Fruit fly (Drosophila melanogaster) whole organism, embryonic: ENCODE data around the gene CG33096.

ENCODE experiments used
- Ada2b ChIP-seq: fragments of 200-800 bp; sonication (Bioruptor generic); IDR thresholded peaks from 2 replicates; pipeline ENCODE4 v1.3.6; 2022; ENCODE audit warnings: missing biosample characterization, missing genetic modification characterization
- Asciz ChIP-seq: fragments of 200-800 bp; sonication (Bioruptor generic); optimal IDR thresholded peaks from 2 replicates; lab custom pipeline; 2017; ENCODE audit warnings: missing biosample characterization, mild to moderate bottlenecking, missing genetic modification characterization, missing genetic modification reagents
- Atf3 ChIP-seq: fragments of 200-800 bp; sonication (Bioruptor generic); optimal IDR thresholded peaks from 3 replicates; lab custom pipeline; 2016; ENCODE audit warnings: missing biosample characterization, missing genetic modification characterization
- B-H1 ChIP-seq: fragments of 200-800 bp; sonication (Bioruptor generic); IDR thresholded peaks from 3 replicates; pipeline ENCODE4 v1.3.6; 2022; ENCODE audit warnings: missing biosample characterization, missing genetic modification characterization
- BEAF-32 ChIP-seq: fragments of 200-800 bp; sonication (Bioruptor generic); optimal IDR thresholded peaks from 3 replicates; lab custom pipeline; 2017; ENCODE audit warnings: missing biosample characterization, missing genetic modification characterization, mild to moderate bottlenecking, moderate library complexity, missing genetic modification reagents
- CG10462 ChIP-seq: fragments of 200-800 bp; sonication (Bioruptor generic); optimal IDR thresholded peaks from 2 replicates; lab custom pipeline; 2016; ENCODE audit warnings: missing biosample characterization, missing genetic modification characterization
- CG13123 ChIP-seq: fragments of 200-800 bp; sonication (Bioruptor generic); optimal IDR thresholded peaks from 2 replicates; lab custom pipeline; 2016; ENCODE audit warnings: missing biosample characterization, missing genetic modification characterization
- CG13424 ChIP-seq: fragments of 200-800 bp; sonication (Bioruptor generic); optimal IDR thresholded peaks from 2 replicates; lab custom pipeline; 2019; ENCODE audit warnings: missing biosample characterization, mild to moderate bottlenecking, missing genetic modification characterization, moderate library complexity
- CG14050 ChIP-seq: fragments of 200-800 bp; sonication (Bioruptor generic); IDR thresholded peaks from 3 replicates; pipeline ENCODE4 v1.3.6; 2022; ENCODE audit warnings: missing biosample characterization, missing genetic modification characterization
- CG17612 ChIP-seq: fragments of 200-800 bp; sonication (Bioruptor generic); IDR thresholded peaks from 2 replicates; pipeline ENCODE4 v1.3.6; 2022; ENCODE audit warnings: missing biosample characterization, missing genetic modification characterization
- CG17912 ChIP-seq: fragments of 200-800 bp; sonication (Bioruptor generic); optimal IDR thresholded peaks from 2 replicates; lab custom pipeline; 2018; ENCODE audit warnings: missing biosample characterization, mild to moderate bottlenecking, missing genetic modification characterization
- CG18619 ChIP-seq: fragments of 200-800 bp; sonication (Bioruptor generic); optimal IDR thresholded peaks from 3 replicates; lab custom pipeline; 2017; ENCODE audit warnings: missing biosample characterization, mild to moderate bottlenecking, missing genetic modification characterization
- CG4617 ChIP-seq: fragments of 200-800 bp; sonication (Bioruptor generic); optimal IDR thresholded peaks from 3 replicates; lab custom pipeline; 2016; ENCODE audit warnings: missing biosample characterization, missing genetic modification characterization, borderline replicate concordance
- CG6854 ChIP-seq: fragments of 200-800 bp; sonication (Bioruptor generic); optimal IDR thresholded peaks from 3 replicates; lab custom pipeline; 2017; ENCODE audit warnings: missing biosample characterization, mild to moderate bottlenecking, missing genetic modification characterization
- CG7987 ChIP-seq: fragments of 200-800 bp; sonication (Bioruptor generic); optimal IDR thresholded peaks from 2 replicates; lab custom pipeline; 2018; ENCODE audit warnings: missing biosample characterization, mild to moderate bottlenecking, missing genetic modification characterization, moderate library complexity
- CG8924 ChIP-seq: fragments of 200-800 bp; optimal IDR thresholded peaks from 3 replicates; lab custom pipeline; 2019; ENCODE audit warnings: missing biosample characterization, mild to moderate bottlenecking, missing genetic modification characterization, moderate library complexity
- CrebB ChIP-seq: fragments of 200-800 bp; sonication (Bioruptor generic); optimal IDR thresholded peaks from 3 replicates; lab custom pipeline; 2018; ENCODE audit warnings: missing biosample characterization, mild to moderate bottlenecking, missing genetic modification characterization
- D19A ChIP-seq: fragments of 200-800 bp; optimal IDR thresholded peaks from 3 replicates; lab custom pipeline; 2019; ENCODE audit warnings: missing biosample characterization, mild to moderate bottlenecking, missing genetic modification characterization, moderate library complexity
- Doc2 ChIP-seq: fragments of 200-800 bp; sonication (Bioruptor generic); IDR thresholded peaks from 2 replicates; pipeline ENCODE4 v1.3.6; 2022; ENCODE audit warnings: missing biosample characterization, missing genetic modification characterization
- Dp ChIP-seq: fragments of 200-800 bp; sonication (Bioruptor generic); optimal IDR thresholded peaks from 2 replicates; lab custom pipeline; 2018; ENCODE audit warnings: missing biosample characterization, mild to moderate bottlenecking, missing genetic modification characterization, moderate library complexity
- E2f1 ChIP-seq: fragments of 200-800 bp; sonication (Bioruptor generic); IDR thresholded peaks from 2 replicates; pipeline ENCODE4 v1.3.6; 2022; ENCODE audit warnings: missing biosample characterization, missing genetic modification characterization
- E2f2 ChIP-seq: fragments of 200-800 bp; sonication (Bioruptor generic); IDR thresholded peaks from 2 replicates; pipeline ENCODE4 v1.3.6; 2022; ENCODE audit warnings: missing biosample characterization, missing genetic modification characterization
- Eip74EF ChIP-seq, 2 experiments: fragments of 200-800 bp in 1 of 2; fragments of >200 bp in 1 of 2; sonication (Bioruptor generic) in 1 of 2; optimal IDR thresholded peaks; 2 replicates each; lab custom pipeline; 2017 to 2019; ENCODE audit warnings: missing biosample characterization in 2 of 2, missing genetic modification characterization in 2 of 2, mild to moderate bottlenecking in 1 of 2, moderate library complexity in 1 of 2
- MBD-R2 ChIP-seq: fragments of 200-800 bp; sonication (Bioruptor generic); IDR thresholded peaks from 2 replicates; pipeline ENCODE4 v1.3.6; 2022; ENCODE audit warnings: missing biosample characterization, missing genetic modification characterization
- MESR4 ChIP-seq: fragments of 200-800 bp; sonication (Bioruptor generic); optimal IDR thresholded peaks from 2 replicates; lab custom pipeline; 2018; ENCODE audit warnings: missing biosample characterization, mild to moderate bottlenecking, missing genetic modification characterization, moderate library complexity
- Nf-YB ChIP-seq: fragments of 200-800 bp; sonication (Bioruptor generic); optimal IDR thresholded peaks from 3 replicates; lab custom pipeline; 2019; ENCODE audit warnings: missing biosample characterization, mild to moderate bottlenecking, missing genetic modification characterization, moderate library complexity
- NfI ChIP-seq: fragments of 200-800 bp; sonication (Bioruptor generic); optimal IDR thresholded peaks from 3 replicates; lab custom pipeline; 2018; ENCODE audit warnings: missing biosample characterization, mild to moderate bottlenecking, missing genetic modification characterization, moderate library complexity
- Side ChIP-seq: fragments of 200-800 bp; sonication (Bioruptor generic); optimal IDR thresholded peaks from 2 replicates; lab custom pipeline; 2016; ENCODE audit warnings: missing biosample characterization, missing genetic modification characterization
- Sry-δ ChIP-seq: fragments of 200-800 bp; sonication (Bioruptor generic); optimal IDR thresholded peaks from 2 replicates; lab custom pipeline; 2016; ENCODE audit warnings: missing biosample characterization, missing genetic modification characterization
- bcd ChIP-seq: fragments of 200-800 bp; sonication (Bioruptor generic); optimal IDR thresholded peaks from 2 replicates; lab custom pipeline; 2017; ENCODE audit warnings: missing biosample characterization, mild to moderate bottlenecking, missing genetic modification characterization
- bowl ChIP-seq: fragments of 200-800 bp; sonication (Bioruptor generic); IDR thresholded peaks from 2 replicates; pipeline ENCODE4 v1.3.6; 2022; ENCODE audit warnings: missing biosample characterization, missing genetic modification characterization
- ems ChIP-seq: fragments of 200-800 bp; sonication (Bioruptor generic); optimal IDR thresholded peaks from 3 replicates; lab custom pipeline; 2016; ENCODE audit warnings: missing biosample characterization, missing genetic modification characterization
- hkb ChIP-seq, 2 experiments: fragments of 200-800 bp in 1 of 2; fragments of >200 bp in 1 of 2; sonication (Bioruptor generic) in 1 of 2; IDR thresholded peaks in 1 of 2; optimal IDR thresholded peaks in 1 of 2; 2 replicates each; pipeline versions ENCODE4 v1.3.6 to Lab custom; 2017 to 2022; ENCODE audit warnings: missing biosample characterization in 1 of 2, missing genetic modification characterization in 1 of 2
- lilli ChIP-seq: fragments of 200-800 bp; sonication (Bioruptor generic); optimal IDR thresholded peaks from 3 replicates; lab custom pipeline; 2016; ENCODE audit warnings: missing biosample characterization, missing genetic modification characterization
- lov ChIP-seq, 2 experiments: fragments of 200-800 bp in 1 of 2; fragments of >200 bp in 1 of 2; sonication (Bioruptor generic) in 1 of 2; IDR thresholded peaks in 1 of 2; optimal IDR thresholded peaks in 1 of 2; 2 replicates in 1 of 2; 3 replicates in 1 of 2; pipeline versions ENCODE4 v1.3.6 to Lab custom; 2017 to 2022; ENCODE audit warnings: missing biosample characterization in 1 of 2, missing genetic modification characterization in 1 of 2
- nom ChIP-seq: fragments of 200-800 bp; sonication (Bioruptor generic); optimal IDR thresholded peaks from 2 replicates; lab custom pipeline; 2017; ENCODE audit warnings: missing biosample characterization, missing genetic modification characterization, mild to moderate bottlenecking, moderate library complexity, missing genetic modification reagents
- odd ChIP-seq: fragments of 200-800 bp; sonication (Bioruptor generic); optimal IDR thresholded peaks from 2 replicates; lab custom pipeline; 2017; ENCODE audit warnings: missing biosample characterization, mild to moderate bottlenecking, missing genetic modification characterization
- pb ChIP-seq: fragments of 200-800 bp; sonication (Bioruptor generic); optimal IDR thresholded peaks from 3 replicates; lab custom pipeline; 2016; ENCODE audit warnings: missing biosample characterization, missing genetic modification characterization
- pfk ChIP-seq: fragments of 200-800 bp; sonication (Bioruptor generic); optimal IDR thresholded peaks from 2 replicates; lab custom pipeline; 2018; ENCODE audit warnings: missing biosample characterization, mild to moderate bottlenecking, missing genetic modification characterization, moderate library complexity
- pum ChIP-seq: fragments of 200-800 bp; sonication (Bioruptor generic); optimal IDR thresholded peaks from 2 replicates; lab custom pipeline; 2016; ENCODE audit warnings: missing biosample characterization, missing genetic modification characterization
- salm ChIP-seq: fragments of 200-800 bp; sonication (Bioruptor generic); optimal IDR thresholded peaks from 2 replicates; lab custom pipeline; 2018; ENCODE audit warnings: missing biosample characterization, mild to moderate bottlenecking, missing genetic modification characterization
- scrt ChIP-seq: fragments of 200-800 bp; sonication (Bioruptor generic); optimal IDR thresholded peaks from 2 replicates; lab custom pipeline; 2018; ENCODE audit warnings: missing biosample characterization, mild to moderate bottlenecking, missing genetic modification characterization, moderate library complexity
- sisA ChIP-seq: fragments of 200-800 bp; sonication (Bioruptor generic); IDR thresholded peaks from 2 replicates; pipeline ENCODE4 v1.3.6; 2022; ENCODE audit warnings: missing biosample characterization, missing genetic modification characterization
- usp ChIP-seq: fragments of >200 bp; optimal IDR thresholded peaks from 2 replicates; lab custom pipeline; 2017; ENCODE audit warnings: missing biosample characterization, missing genetic modification characterization
- vfl ChIP-seq: fragments of 200-800 bp; sonication (Bioruptor generic); optimal IDR thresholded peaks from 2 replicates; lab custom pipeline; 2016; ENCODE audit warnings: missing biosample characterization, missing genetic modification characterization
- vvl ChIP-seq: fragments of 200-800 bp; sonication (Bioruptor generic); IDR thresholded peaks from 2 replicates; pipeline ENCODE4 v1.3.6; 2022; ENCODE audit warnings: missing biosample characterization, missing genetic modification characterization
- z ChIP-seq: fragments of 200-800 bp; sonication (Bioruptor generic); IDR thresholded peaks from 3 replicates; pipeline ENCODE4 v1.3.6; 2022; ENCODE audit warnings: missing biosample characterization, missing genetic modification characterization
- zf30C ChIP-seq: fragments of 200-800 bp; sonication (Bioruptor generic); optimal IDR thresholded peaks from 3 replicates; lab custom pipeline; 2018; ENCODE audit warnings: missing biosample characterization, mild to moderate bottlenecking, missing genetic modification characterization

Gene CG33096

DNA sequence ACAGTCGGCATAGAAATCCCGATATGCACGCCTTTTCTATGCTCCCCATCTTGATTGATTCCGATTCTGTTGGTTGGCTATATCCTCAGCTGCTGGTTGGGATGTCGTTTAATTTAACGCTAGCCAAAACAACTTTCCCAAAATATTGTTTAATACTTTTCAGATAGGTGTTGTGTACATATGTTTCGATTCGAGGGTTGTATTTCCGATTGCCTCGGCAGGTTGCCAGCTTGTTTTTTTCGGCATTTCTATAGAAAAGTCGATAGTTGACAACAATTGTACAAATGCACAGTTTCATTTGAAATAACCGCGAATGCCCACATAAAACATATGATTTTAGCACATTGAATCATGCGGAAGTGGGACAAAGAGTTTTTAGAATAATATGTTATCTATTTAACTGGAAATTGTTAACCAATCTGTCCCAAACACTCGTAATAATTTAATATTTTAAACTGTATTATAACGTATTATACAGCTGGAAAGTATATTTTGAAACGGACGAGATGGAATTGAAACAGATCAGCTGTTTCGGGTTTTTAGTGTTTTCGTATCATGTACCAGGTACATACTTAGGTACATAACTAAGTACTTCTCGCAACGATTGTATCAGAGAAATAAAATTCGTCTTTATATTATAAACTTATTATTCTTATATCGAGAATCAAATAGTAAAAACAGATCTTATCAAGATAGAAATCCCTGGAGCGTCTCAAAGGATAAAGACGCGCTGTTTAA is 42.9 kb upstream of the CG33096 start, which contains the start of gene CG31109 (continued):
- TF ChIP-seq scrt (no peak), pb (GFP tag; lab: Kevin White, UChicago) (no peak), Asciz (no peak), Dp (GFP tag; lab: Kevin White, UChicago) (peak; percentile 73), sisA (GFP tag; lab: Robert Waterston, UW) (no peak), nom (GFP tag; lab: Kevin White, UChicago) (peak; percentile 3), ems (GFP tag; lab: Kevin White, UChicago) (no peak), CG10462 (GFP tag; lab: Kevin White, UChicago) (no peak)
- TF ChIP-seq, all 482 proteins: peak for 132

DNA sequence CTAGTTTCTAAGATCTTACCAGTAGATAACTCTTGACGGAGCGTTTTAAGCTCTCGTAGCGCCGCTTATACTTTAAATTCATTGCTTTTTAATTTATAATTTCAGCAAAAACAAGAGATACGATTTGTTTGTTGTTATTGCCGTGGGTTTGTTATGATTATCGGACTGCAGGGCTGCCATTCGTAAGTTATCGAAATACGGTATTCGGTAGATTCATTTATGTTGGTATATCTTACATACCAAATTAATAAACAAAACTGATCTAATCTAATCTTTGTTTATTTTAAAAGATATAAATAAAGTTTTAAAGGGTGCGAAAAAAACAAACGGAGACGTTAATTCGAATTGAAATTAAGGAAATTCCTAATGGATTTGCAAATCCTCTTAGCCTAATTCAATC is 41.5 kb upstream of the CG33096 start, which contains the start of the genes CG31111 and stac:
Gene CG31111 (minus strand): TSS at position 162 of the 400 bp plus-strand sequence.
Gene stac (plus strand): TSS at position 271 of the 400 bp plus-strand sequence.
- TF ChIP-seq pfk (GFP tag; lab: Kevin White, UChicago): peak; percentile 44
- TF ChIP-seq E2f1 (GFP tag; lab: Robert Waterston, UW): no peak
- no peak for TF ChIP-seq Ada2b
- no peak for TF ChIP-seq MESR4
- no peak for TF ChIP-seq zf30C (GFP tag; lab: Kevin White, UChicago)
- TF ChIP-seq vfl (GFP tag; lab: Kevin White, UChicago): no peak
- no peak for TF ChIP-seq CG18619 (GFP tag; lab: Kevin White, UChicago)
- peak; percentile 18 for TF ChIP-seq odd (GFP tag; lab: Kevin White, UChicago)
- TF ChIP-seq bcd: no peak
- TF ChIP-seq z: no peak
- no peak for TF ChIP-seq pum (GFP tag; lab: Kevin White, UChicago)
- TF ChIP-seq E2f2 (GFP tag; lab: Robert Waterston, UW): no peak
- no peak for TF ChIP-seq lov (optimal IDR thresholded peaks at IDR 0.05; lab: Kevin White, UChicago)
- no peak for TF ChIP-seq lov (GFP tag; IDR thresholded peaks at IDR 0.05; lab: Robert Waterston, UW)
- TF ChIP-seq Sry-δ (GFP tag; lab: Kevin White, UChicago): peak; percentile 4
- TF ChIP-seq usp (GFP tag; lab: Kevin White, UChicago): no peak
- TF ChIP-seq NfI: no peak
- TF ChIP-seq B-H1 (GFP tag; lab: Robert Waterston, UW): no peak
- TF ChIP-seq CG13123: no peak
- TF ChIP-seq Atf3 (GFP tag; lab: Kevin White, UChicago): no peak
- TF ChIP-seq Doc2 (GFP tag; lab: Robert Waterston, UW): no peak
- peak in 1 of 2 experiments; percentile 10 for TF ChIP-seq Eip74EF (GFP tag; optimal IDR thresholded peaks at IDR 0.05; lab: Kevin White, UChicago)
- no peak for TF ChIP-seq CG13424 (tag; lab: Kevin White, UChicago)
- TF ChIP-seq bowl (GFP tag; lab: Robert Waterston, UW): no peak
- TF ChIP-seq CG14050 (GFP tag; lab: Robert Waterston, UW): no peak
- TF ChIP-seq CG8924 (tag; lab: Kevin White, UChicago): peak; percentile 37
- no peak for TF ChIP-seq Side (GFP tag; lab: Kevin White, UChicago)
- no peak for TF ChIP-seq CG7987 (GFP tag; lab: Kevin White, UChicago)
- TF ChIP-seq CrebB (tag; lab: Kevin White, UChicago): no peak
- TF ChIP-seq lilli: no peak
- peak; percentile 4 for TF ChIP-seq CG4617 (GFP tag; lab: Kevin White, UChicago)
- no peak for TF ChIP-seq vvl
- peak; percentile 65 for TF ChIP-seq MBD-R2 (GFP tag; lab: Robert Waterston, UW)
- TF ChIP-seq CG17612 (GFP tag; lab: Robert Waterston, UW): no peak
- TF ChIP-seq Nf-YB (GFP tag; lab: Kevin White, UChicago): no peak
- TF ChIP-seq CG6854: no peak
- no peak for TF ChIP-seq D19A (tag; lab: Kevin White, UChicago)
- TF ChIP-seq salm (tag; lab: Kevin White, UChicago): no peak
- no peak for TF ChIP-seq hkb (optimal IDR thresholded peaks at IDR 0.05; lab: Kevin White, UChicago)
- TF ChIP-seq hkb (GFP tag; IDR thresholded peaks at IDR 0.05; lab: Robert Waterston, UW): no peak
- peak; percentile 29 for TF ChIP-seq BEAF-32 (GFP tag; lab: Kevin White, UChicago)
- no peak for TF ChIP-seq CG17912 (GFP tag; lab: Kevin White, UChicago)
